Worm (Caenorhabditis elegans) whole organism, young adult: ENCODE measurements around the gene plk-3.

Experiments used
- C17E4.6 ChIP-seq: fragments of 200-800 bp; sonication (Bioruptor generic); IDR thresholded peaks from 2 replicates; pipeline ENCODE4 v1.3.6; 2022; ENCODE audit warnings: missing genetic modification reagents, missing genetic modification characterization, missing compliant biosample characterization
- K11D2.4 ChIP-seq: fragments of 200-800 bp; sonication (Bioruptor generic); IDR thresholded peaks from 2 replicates; pipeline ENCODE4 v1.3.6; 2022; ENCODE audit warnings: missing genetic modification reagents, missing genetic modification characterization, missing compliant biosample characterization
- ama-1 ChIP-seq, 3 experiments: fragments of 150-350 bp in 1 of 3; sonication (generic microtip) in 2 of 3; optimal IDR thresholded peaks; 2 replicates each; lab custom pipeline; 2014 to 2018; ENCODE audit warnings: missing biosample characterization in 2 of 3, missing genetic modification characterization in 2 of 3, missing genetic modification reagents in 2 of 3
- dox-1 ChIP-seq: fragments of 200-800 bp; sonication (Bioruptor generic); IDR thresholded peaks from 2 replicates; pipeline ENCODE4 v1.3.6; 2022; ENCODE audit warnings: missing genetic modification reagents, missing genetic modification characterization, missing compliant biosample characterization
- hlh-26 ChIP-seq: fragments of 200-800 bp; sonication (Bioruptor generic); conservative IDR thresholded peaks from 2 replicates; pipeline ENCODE4 v1.3.6; 2022; ENCODE audit warnings: missing genetic modification reagents, missing genetic modification characterization, missing compliant biosample characterization
- nhr-90 ChIP-seq: sonication (generic microtip); optimal IDR thresholded peaks from 2 replicates; lab custom pipeline; 2016; ENCODE audit warnings: missing genotype, mild to moderate bottlenecking, missing genetic modification characterization, missing compliant biosample characterization
- unc-130 ChIP-seq: sonication (generic microtip); optimal IDR thresholded peaks from 2 replicates; lab custom pipeline; 2016; ENCODE audit warnings: missing genetic modification reagents, missing genetic modification characterization, missing compliant biosample characterization
- unc-62 ChIP-seq: fragments of 150-350 bp; optimal IDR thresholded peaks from 2 replicates; lab custom pipeline; 2014; ENCODE audit warnings: missing biosample characterization, missing genetic modification reagents, missing genetic modification characterization
- zfh-2 ChIP-seq: fragments of 200-800 bp; sonication (Bioruptor generic); conservative IDR thresholded peaks from 2 replicates; pipeline ENCODE4 v1.3.6; 2022; ENCODE audit warnings: missing genetic modification reagents, missing genetic modification characterization, missing compliant biosample characterization

DNA sequence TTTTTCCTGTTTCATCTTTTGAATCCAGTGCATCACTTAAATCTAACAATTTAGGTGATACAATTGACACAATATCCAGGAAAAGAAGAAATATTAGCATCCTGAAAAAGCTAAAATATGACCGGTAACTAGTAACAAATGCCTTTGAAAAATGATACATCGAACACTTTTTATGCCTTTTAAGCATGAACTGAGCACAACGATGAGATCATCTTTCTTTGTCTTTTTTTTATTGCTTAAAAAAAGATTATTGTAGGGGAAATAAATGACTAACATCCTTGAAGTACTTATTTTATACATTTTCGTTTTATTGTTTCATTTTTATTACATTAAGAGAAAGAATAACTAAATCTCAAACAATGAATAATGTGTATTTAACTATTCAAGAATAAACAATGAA is 7.2 kb downstream of the plk-3 start, which contains the start of gene F13B6.3:
- TF ChIP-seq K11D2.4 (no peak), C17E4.6 (GFP tag; lab: Robert Waterston, UW) (no peak), ama-1 (optimal IDR thresholded peaks at IDR 0.05; lab: Kevin White, UChicago) (no peak), ama-1 (GFP tag; optimal IDR thresholded peaks at IDR 0.05; lab: Kevin White, UChicago) (no peak), zfh-2 (GFP tag; lab: Robert Waterston, UW) (no peak), hlh-26 (GFP tag; lab: Robert Waterston, UW) (no peak), dox-1 (GFP tag; lab: Robert Waterston, UW) (no peak), unc-62 (GFP tag; lab: Kevin White, UChicago) (no peak), unc-130 (GFP tag; lab: Kevin White, UChicago) (no peak), nhr-90 (no peak)
